Fruit fly (Drosophila melanogaster): Measurements from ENCODE around the gene Graf.

Gene Graf

DNA sequence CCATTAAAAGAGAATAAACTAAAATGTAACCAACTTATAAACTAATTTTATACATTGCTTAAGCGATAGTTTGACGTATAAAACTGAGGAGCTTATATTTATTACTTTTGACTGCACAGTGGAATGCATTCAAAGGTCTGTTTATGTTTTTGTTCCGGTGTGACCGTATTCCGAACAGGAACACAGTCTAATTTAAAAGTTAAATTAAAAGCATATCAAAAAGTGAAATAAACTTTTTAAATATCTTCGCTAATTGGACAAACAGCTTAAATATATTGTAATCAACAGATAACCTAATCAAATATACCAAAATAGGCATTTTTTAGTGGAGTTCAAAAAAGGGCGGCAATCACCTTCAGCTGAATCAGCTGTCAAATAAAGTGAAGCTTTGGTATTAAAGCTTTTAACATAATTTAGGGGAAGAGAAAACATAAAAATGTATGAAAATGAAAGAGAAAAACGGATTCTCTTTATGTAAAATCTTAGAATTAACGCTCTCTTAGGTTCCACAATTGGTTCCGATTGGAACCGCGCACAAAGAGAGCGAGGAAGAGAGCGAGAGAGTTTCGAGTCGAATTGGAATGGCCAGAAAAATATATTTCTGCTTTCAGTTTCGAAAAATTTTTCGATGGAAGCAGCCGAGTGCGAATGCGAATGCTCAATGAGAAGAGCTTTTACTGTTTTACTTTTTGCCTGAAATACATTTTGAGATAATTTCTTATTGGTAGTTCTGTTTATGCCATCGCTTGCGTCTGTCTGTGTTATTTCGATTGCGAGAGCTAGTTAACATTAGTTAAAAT lies 43.4 kb upstream of the Graf start, which contains the start of the genes PGRP-LE and sd (continued):
- no peak for TF ChIP-seq ttk (GFP tag; IDR thresholded peaks at IDR 0.05)
- TF ChIP-seq CG12104 (GFP tag; optimal IDR thresholded peaks at IDR 0.05): no peak
- peak; percentile 78 for TF ChIP-seq Jarid2 (GFP tag; optimal IDR thresholded peaks at IDR 0.05)
- TF ChIP-seq CG15514 (GFP tag; optimal IDR thresholded peaks at IDR 0.05): peak; percentile 83
- no peak for TF ChIP-seq CG10654 (GFP tag; optimal IDR thresholded peaks at IDR 0.05)
- peak; percentile 64 for TF ChIP-seq Deaf1 (tag; optimal IDR thresholded peaks at IDR 0.05)
- peak; percentile 79 for TF ChIP-seq lbe (GFP tag; optimal IDR thresholded peaks at IDR 0.05)
- peak; percentile 72; the same call in 2 of the 4 replicates for TF ChIP-seq chinmo (GFP tag; IDR thresholded peaks at IDR 0.05; ENCODE audit: partially characterized antibody)
- no peak for TF ChIP-seq B-H1 (GFP tag; IDR thresholded peaks at IDR 0.05)
- peak; percentile 2 for TF ChIP-seq BtbVII (GFP tag; optimal IDR thresholded peaks at IDR 0.05)
- TF ChIP-seq rib (GFP tag; IDR thresholded peaks at IDR 0.05): 0 out of 2 replicates have a peak, but pooled peaks have one; percentile 33
- TF ChIP-seq yki (optimal IDR thresholded peaks at IDR 0.05): peak; percentile 60
- TF ChIP-seq CG5953 (GFP tag; IDR thresholded peaks at IDR 0.05): no peak
- TF ChIP-seq CG2120 (GFP tag; optimal IDR thresholded peaks at IDR 0.05): peak; percentile 16
- TF ChIP-seq croc (GFP tag; conservative IDR thresholded peaks at IDR 0.05): no peak
- no peak for TF ChIP-seq CG17912 (GFP tag; optimal IDR thresholded peaks at IDR 0.05)
- peak; percentile 18 for TF ChIP-seq CG1603 (tag; optimal IDR thresholded peaks at IDR 0.05)
- no peak for TF ChIP-seq gsb-n (tag; optimal IDR thresholded peaks at IDR 0.05)
- TF ChIP-seq CG13894 (tag; optimal IDR thresholded peaks at IDR 0.05): peak; percentile 11
- no peak for TF ChIP-seq so (GFP tag; IDR thresholded peaks at IDR 0.05)
- no peak for TF ChIP-seq vfl (GFP tag; optimal IDR thresholded peaks at IDR 0.05)
- TF ChIP-seq CoRest (tag; optimal IDR thresholded peaks at IDR 0.05): peak; percentile 12
- peak; percentile 54; the same call in 2 of the 3 replicates for TF ChIP-seq CG34224 (GFP tag; IDR thresholded peaks at IDR 0.05; ENCODE audit: partially characterized antibody)
- peak; percentile 32; the same call in 2 of the 3 replicates for TF ChIP-seq row (GFP tag; IDR thresholded peaks at IDR 0.05)
- TF ChIP-seq Poxn (GFP tag; IDR thresholded peaks at IDR 0.05): no peak
- no peak for TF ChIP-seq YL-1 (GFP tag; optimal IDR thresholded peaks at IDR 0.05)
- peak; percentile 48 to 92 for TF ChIP-seq insv (GFP tag; optimal IDR thresholded peaks at IDR 0.05)
- TF ChIP-seq peb (GFP tag; IDR thresholded peaks at IDR 0.05): no peak
- peak; percentile 77 for TF ChIP-seq z (GFP tag; IDR thresholded peaks at IDR 0.05)
- TF ChIP-seq Blimp-1 (GFP tag; optimal IDR thresholded peaks at IDR 0.05): peak; percentile 30
- no peak for TF ChIP-seq Meics (GFP tag; optimal IDR thresholded peaks at IDR 0.05)
- no peak for TF ChIP-seq tap (tag; optimal IDR thresholded peaks at IDR 0.05)
- no peak for TF ChIP-seq bsh (GFP tag; optimal IDR thresholded peaks at IDR 0.05)
- peak; percentile 8 for TF ChIP-seq CG10147 (GFP tag; optimal IDR thresholded peaks at IDR 0.05)
- TF ChIP-seq BEAF-32 (GFP tag; optimal IDR thresholded peaks at IDR 0.05): peak; percentile 34
- TF ChIP-seq Sry-β (GFP tag; optimal IDR thresholded peaks at IDR 0.05): no peak
- TF ChIP-seq lilli (GFP tag; optimal IDR thresholded peaks at IDR 0.05): peak; percentile 2
- TF ChIP-seq chn (GFP tag; optimal IDR thresholded peaks at IDR 0.05): no peak
- TF ChIP-seq CG6813 (GFP tag; optimal IDR thresholded peaks at IDR 0.05): no peak
- TF ChIP-seq crp (GFP tag; optimal IDR thresholded peaks at IDR 0.05): peak in 1 of 2 experiments; percentile 82
- peak; percentile 17 for TF ChIP-seq gem (tag; optimal IDR thresholded peaks at IDR 0.05)
